Worm (Caenorhabditis elegans) whole organism, young adult: Measurements from ENCODE around the gene Y19D2B.2.

ENCODE experiments used
- B0035.1 ChIP-seq: sonication (generic microtip); optimal IDR thresholded peaks from 2 replicates; lab custom pipeline; 2016; ENCODE audit warnings: missing genetic modification characterization, mild to moderate bottlenecking, missing compliant biosample characterization, missing genotype, missing genetic modification reagents
- F23B12.7 ChIP-seq: sonication (generic microtip); optimal IDR thresholded peaks from 2 replicates; lab custom pipeline; 2017; ENCODE audit warnings: missing genetic modification characterization, mild to moderate bottlenecking, missing compliant biosample characterization, antibody characterized with exemption, moderate library complexity; ENCODE audit not compliant: insufficient read depth
- ama-1 ChIP-seq, 3 experiments: fragments of 150-350 bp in 1 of 3; sonication (generic microtip) in 2 of 3; optimal IDR thresholded peaks; 2 replicates each; lab custom pipeline; 2014 to 2018; ENCODE audit warnings: missing biosample characterization in 2 of 3, missing genetic modification characterization in 2 of 3, missing genetic modification reagents in 2 of 3
- dpl-1 ChIP-seq: fragments of 150-350 bp; optimal IDR thresholded peaks from 2 replicates; lab custom pipeline; 2014; ENCODE audit warnings: missing biosample characterization, missing genetic modification reagents, missing genetic modification characterization
- ets-4 ChIP-seq: fragments of 200-800 bp; sonication (Bioruptor generic); optimal IDR thresholded peaks from 2 replicates; lab custom pipeline; 2018; ENCODE audit warnings: mild to moderate bottlenecking, missing genetic modification characterization, missing compliant biosample characterization
- nhr-90 ChIP-seq: sonication (generic microtip); optimal IDR thresholded peaks from 2 replicates; lab custom pipeline; 2016; ENCODE audit warnings: missing genotype, mild to moderate bottlenecking, missing genetic modification characterization, missing compliant biosample characterization
- pbrm-1 ChIP-seq: fragments of 200-800 bp; sonication (Bioruptor generic); IDR thresholded peaks from 2 replicates; pipeline ENCODE4 v1.3.6; 2022; ENCODE audit warnings: missing genetic modification reagents, missing genetic modification characterization, missing compliant biosample characterization
- sea-2 ChIP-seq: fragments of 200-800 bp; sonication (Bioruptor generic); IDR thresholded peaks from 2 replicates; pipeline ENCODE4 v1.3.6; 2022; ENCODE audit warnings: missing genetic modification characterization, missing compliant biosample characterization

DNA sequence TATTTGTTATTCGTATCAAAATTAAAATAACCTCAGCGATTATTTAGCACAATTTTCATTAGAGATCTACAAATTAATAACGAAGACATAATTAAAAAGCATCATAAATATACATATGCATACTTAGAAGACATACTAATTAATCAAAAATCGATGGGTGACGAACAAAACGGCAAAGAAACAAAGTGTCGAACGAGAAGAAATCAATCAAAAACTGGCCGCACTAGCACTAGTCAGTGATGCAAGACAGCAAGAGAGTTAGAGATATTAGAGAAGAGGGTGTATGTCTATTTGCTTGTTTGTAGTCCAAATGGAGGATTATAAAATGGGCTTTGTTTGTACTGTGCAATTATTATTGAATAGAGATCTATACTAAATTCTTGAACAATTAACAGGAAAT lies 22.8 kb downstream of the Y19D2B.2 start:
- no peak for TF ChIP-seq dpl-1 (GFP tag; lab: Kevin White, UChicago)
- TF ChIP-seq sea-2 = no peak
- TF ChIP-seq nhr-90 (tag; lab: Kevin White, UChicago) = no peak
- TF ChIP-seq ets-4 (GFP tag; lab: Kevin White, UChicago) = no peak
- no peak for TF ChIP-seq B0035.1
- no peak for TF ChIP-seq F23B12.7 (tag; lab: Kevin White, UChicago)
- no peak for TF ChIP-seq pbrm-1
- no peak for TF ChIP-seq ama-1 (optimal IDR thresholded peaks at IDR 0.05; lab: Kevin White, UChicago)
- no peak for TF ChIP-seq ama-1 (GFP tag; optimal IDR thresholded peaks at IDR 0.05; lab: Kevin White, UChicago)
